Fruit fly (Drosophila melanogaster) whole organism, embryonic: Measurements from ENCODE around the gene CG17778.
A peak's percentile ranks its signal among the peaks of the same experiment; 100 is the strongest.

Experiments
- Awh ChIP-seq: fragments of 200-800 bp; sonication (Bioruptor generic); IDR thresholded peaks from 2 replicates; pipeline ENCODE4, ENCODE4 v1.3.6; 2022; ENCODE audit warnings: missing biosample characterization, missing genetic modification characterization
- Bgb ChIP-seq: fragments of 200-800 bp; sonication (Bioruptor generic); IDR thresholded peaks from 2 replicates; pipeline ENCODE4 v1.3.6; 2022; ENCODE audit warnings: missing biosample characterization, missing genetic modification characterization; ENCODE audit not compliant: partially characterized antibody
- CG10274 ChIP-seq: fragments of 200-800 bp; sonication (Bioruptor generic); optimal IDR thresholded peaks from 3 replicates; lab custom pipeline; 2017; ENCODE audit warnings: missing biosample characterization, mild to moderate bottlenecking, missing genetic modification characterization
- CG11247 ChIP-seq: fragments of 200-800 bp; sonication (Bioruptor generic); IDR thresholded peaks from 2 replicates; pipeline ENCODE4 v1.3.6; 2022; ENCODE audit warnings: missing biosample characterization, missing genetic modification characterization
- CG11504 ChIP-seq: fragments of 200-800 bp; sonication (Bioruptor generic); optimal IDR thresholded peaks from 3 replicates; lab custom pipeline; 2019; ENCODE audit warnings: missing biosample characterization, mild to moderate bottlenecking, missing genetic modification characterization, moderate library complexity
- CG12104 ChIP-seq: fragments of 200-800 bp; sonication (Bioruptor generic); optimal IDR thresholded peaks from 3 replicates; lab custom pipeline; 2016; ENCODE audit warnings: missing biosample characterization, missing genetic modification characterization
- CG13624 ChIP-seq: fragments of 200-800 bp; sonication (Bioruptor generic); optimal IDR thresholded peaks from 2 replicates; lab custom pipeline; 2016; ENCODE audit warnings: missing biosample characterization, missing genetic modification characterization
- CG14050 ChIP-seq: fragments of 200-800 bp; sonication (Bioruptor generic); IDR thresholded peaks from 3 replicates; pipeline ENCODE4 v1.3.6; 2022; ENCODE audit warnings: missing biosample characterization, missing genetic modification characterization
- CG15269 ChIP-seq: fragments of 200-800 bp; sonication (Bioruptor generic); optimal IDR thresholded peaks from 2 replicates; lab custom pipeline; 2018; ENCODE audit warnings: missing biosample characterization, mild to moderate bottlenecking, missing genetic modification characterization, moderate library complexity
- CG17186 ChIP-seq: fragments of 200-800 bp; sonication (Bioruptor generic); optimal IDR thresholded peaks from 3 replicates; lab custom pipeline; 2017; ENCODE audit warnings: missing biosample characterization, missing genetic modification reagents, missing genetic modification characterization
- CG1832 ChIP-seq: fragments of 200-800 bp; sonication (Bioruptor generic); optimal IDR thresholded peaks from 2 replicates; lab custom pipeline; 2017; ENCODE audit warnings: missing biosample characterization, mild to moderate bottlenecking, missing genetic modification characterization, inconsistent platforms
- CG30431 ChIP-seq: fragments of 200-800 bp; sonication (Bioruptor generic); optimal IDR thresholded peaks from 2 replicates; lab custom pipeline; 2017; ENCODE audit warnings: missing biosample characterization, missing genetic modification characterization
- CG34376 ChIP-seq: fragments of 200-800 bp; sonication (Bioruptor generic); optimal IDR thresholded peaks from 2 replicates; lab custom pipeline; 2018; ENCODE audit warnings: missing biosample characterization, mild to moderate bottlenecking, missing genetic modification characterization
- CG3838 ChIP-seq: fragments of 200-800 bp; sonication (Bioruptor generic); optimal IDR thresholded peaks from 3 replicates; lab custom pipeline; 2016; ENCODE audit warnings: missing biosample characterization, missing genetic modification characterization
- CG42726 ChIP-seq: fragments of 200-800 bp; sonication (Bioruptor generic); IDR thresholded peaks from 2 replicates; pipeline ENCODE4 v1.3.6; 2022; ENCODE audit warnings: missing biosample characterization, missing genetic modification characterization; ENCODE audit not compliant: partially characterized antibody
- CG4282 ChIP-seq: fragments of 200-800 bp; sonication (Bioruptor generic); optimal IDR thresholded peaks from 2 replicates; lab custom pipeline; 2016; ENCODE audit warnings: missing biosample characterization, missing genetic modification characterization
- CG6765 ChIP-seq: fragments of 200-800 bp; sonication (Bioruptor generic); optimal IDR thresholded peaks from 3 replicates; lab custom pipeline; 2017; ENCODE audit warnings: missing biosample characterization, mild to moderate bottlenecking, missing genetic modification characterization
- CG7372 ChIP-seq: fragments of 200-800 bp; sonication (Bioruptor generic); IDR thresholded peaks from 2 replicates; pipeline ENCODE4 v1.3.6; 2022; ENCODE audit warnings: missing biosample characterization, missing genetic modification characterization
- CG7987 ChIP-seq: fragments of 200-800 bp; sonication (Bioruptor generic); optimal IDR thresholded peaks from 2 replicates; lab custom pipeline; 2018; ENCODE audit warnings: missing biosample characterization, mild to moderate bottlenecking, missing genetic modification characterization, moderate library complexity
- Camta ChIP-seq: fragments of 200-800 bp; sonication (Bioruptor generic); optimal IDR thresholded peaks from 2 replicates; lab custom pipeline; 2016; ENCODE audit warnings: missing biosample characterization, missing genetic modification characterization
- Dad ChIP-seq: fragments of 200-800 bp; sonication (Bioruptor generic); optimal IDR thresholded peaks from 3 replicates; lab custom pipeline; 2016; ENCODE audit warnings: missing biosample characterization, missing genetic modification characterization
- Dp ChIP-seq: fragments of 200-800 bp; sonication (Bioruptor generic); optimal IDR thresholded peaks from 2 replicates; lab custom pipeline; 2018; ENCODE audit warnings: missing biosample characterization, mild to moderate bottlenecking, missing genetic modification characterization, moderate library complexity
- E2f2 ChIP-seq: fragments of 200-800 bp; sonication (Bioruptor generic); IDR thresholded peaks from 2 replicates; pipeline ENCODE4 v1.3.6; 2022; ENCODE audit warnings: missing biosample characterization, missing genetic modification characterization
- Fer2 ChIP-seq: fragments of 200-800 bp; sonication (Bioruptor generic); optimal IDR thresholded peaks from 2 replicates; lab custom pipeline; 2018; ENCODE audit warnings: missing biosample characterization, mild to moderate bottlenecking, missing genetic modification characterization, moderate library complexity
- H2.0 ChIP-seq: fragments of 200-800 bp; sonication (Bioruptor generic); IDR thresholded peaks from 2 replicates; pipeline ENCODE4 v1.3.6; 2022; ENCODE audit warnings: missing biosample characterization, missing genetic modification characterization
- HLH54F ChIP-seq: fragments of 200-800 bp; sonication (Bioruptor generic); optimal IDR thresholded peaks from 3 replicates; lab custom pipeline; 2016; ENCODE audit warnings: missing biosample characterization, missing genetic modification characterization
- Hey ChIP-seq: fragments of 200-800 bp; sonication (Bioruptor generic); optimal IDR thresholded peaks from 3 replicates; lab custom pipeline; 2018; ENCODE audit warnings: missing biosample characterization, mild to moderate bottlenecking, missing genetic modification characterization
- Hsf ChIP-seq: fragments of 200-800 bp; sonication (Bioruptor generic); optimal IDR thresholded peaks from 3 replicates; lab custom pipeline; 2016; ENCODE audit warnings: missing biosample characterization, missing genetic modification characterization
- Mes4 ChIP-seq: fragments of 200-800 bp; sonication (Bioruptor generic); optimal IDR thresholded peaks from 2 replicates; lab custom pipeline; 2016; ENCODE audit warnings: missing biosample characterization, missing genetic modification characterization
- Nf-YA ChIP-seq: fragments of 200-800 bp; sonication (Bioruptor generic); IDR thresholded peaks from 2 replicates; pipeline ENCODE4 v1.3.6; 2022; ENCODE audit warnings: missing biosample characterization, missing genetic modification characterization
- chm ChIP-seq: fragments of 200-800 bp; sonication (Bioruptor generic); IDR thresholded peaks from 2 replicates; pipeline ENCODE4 v1.3.6; 2022; ENCODE audit warnings: missing biosample characterization, missing genetic modification characterization
- chn ChIP-seq: fragments of 200-800 bp; sonication (Bioruptor generic); optimal IDR thresholded peaks from 2 replicates; lab custom pipeline; 2016; ENCODE audit warnings: missing biosample characterization, missing genetic modification characterization
- da ChIP-seq: fragments of 200-800 bp; sonication (Bioruptor generic); optimal IDR thresholded peaks from 2 replicates; lab custom pipeline; 2016; ENCODE audit warnings: missing biosample characterization, missing genetic modification characterization
- ham ChIP-seq: fragments of 200-800 bp; sonication (Bioruptor generic); IDR thresholded peaks from 2 replicates; pipeline ENCODE4 v1.3.6; 2022; ENCODE audit warnings: missing biosample characterization, missing genetic modification characterization
- her ChIP-seq: fragments of 200-800 bp; sonication (Bioruptor generic); optimal IDR thresholded peaks from 2 replicates; lab custom pipeline; 2016; ENCODE audit warnings: missing biosample characterization, missing genetic modification characterization
- jumu ChIP-seq: fragments of 200-800 bp; sonication (Bioruptor generic); optimal IDR thresholded peaks from 3 replicates; lab custom pipeline; 2016; ENCODE audit warnings: missing biosample characterization, missing genetic modification characterization
- kay ChIP-seq: fragments of 200-800 bp; sonication (Bioruptor generic); optimal IDR thresholded peaks from 2 replicates; lab custom pipeline; 2016; ENCODE audit warnings: missing biosample characterization, missing genetic modification characterization
- nerfin-2 ChIP-seq: fragments of 200-800 bp; sonication (Bioruptor generic); IDR thresholded peaks from 2 replicates; pipeline ENCODE4 v1.3.6; 2022; ENCODE audit warnings: missing biosample characterization, missing genetic modification characterization; ENCODE audit not compliant: partially characterized antibody
- pros ChIP-seq: fragments of 200-800 bp; sonication (Bioruptor generic); optimal IDR thresholded peaks from 3 replicates; lab custom pipeline; 2019; ENCODE audit warnings: missing biosample characterization, mild to moderate bottlenecking, missing genetic modification characterization, moderate library complexity
- pum ChIP-seq: fragments of 200-800 bp; sonication (Bioruptor generic); optimal IDR thresholded peaks from 2 replicates; lab custom pipeline; 2016; ENCODE audit warnings: missing biosample characterization, missing genetic modification characterization
- pzg ChIP-seq: fragments of 200-800 bp; sonication (Bioruptor generic); optimal IDR thresholded peaks from 3 replicates; lab custom pipeline; 2018; ENCODE audit warnings: missing biosample characterization, mild to moderate bottlenecking, missing genetic modification characterization, moderate library complexity
- slbo ChIP-seq: fragments of 200-800 bp; sonication (Bioruptor generic); IDR thresholded peaks from 2 replicates; pipeline ENCODE4 v1.3.6; 2022; ENCODE audit warnings: missing biosample characterization, missing genetic modification characterization
- sna ChIP-seq: fragments of 200-800 bp; sonication (Bioruptor generic); IDR thresholded peaks from 2 replicates; pipeline ENCODE4 v1.3.6; 2022; ENCODE audit warnings: missing biosample characterization, missing genetic modification characterization; ENCODE audit not compliant: partially characterized antibody
- so ChIP-seq: fragments of 200-800 bp; sonication (Bioruptor generic); IDR thresholded peaks from 3 replicates; pipeline ENCODE4 v1.3.6; 2022; ENCODE audit warnings: missing biosample characterization, missing genetic modification characterization
- tap ChIP-seq: fragments of 200-800 bp; optimal IDR thresholded peaks from 3 replicates; lab custom pipeline; 2019; ENCODE audit warnings: missing biosample characterization, mild to moderate bottlenecking, missing genetic modification characterization, moderate library complexity
- tup ChIP-seq: fragments of 200-800 bp; sonication (Bioruptor generic); optimal IDR thresholded peaks from 2 replicates; lab custom pipeline; 2016; ENCODE audit warnings: missing biosample characterization, mild to moderate bottlenecking, missing genetic modification characterization, moderate library complexity
- usp ChIP-seq: fragments of >200 bp; optimal IDR thresholded peaks from 2 replicates; lab custom pipeline; 2017; ENCODE audit warnings: missing biosample characterization, missing genetic modification characterization
- vvl ChIP-seq: fragments of 200-800 bp; sonication (Bioruptor generic); IDR thresholded peaks from 2 replicates; pipeline ENCODE4 v1.3.6; 2022; ENCODE audit warnings: missing biosample characterization, missing genetic modification characterization
- wdn ChIP-seq: fragments of 200-800 bp; sonication (Bioruptor generic); IDR thresholded peaks from 2 replicates; pipeline ENCODE4 v1.3.6; 2022; ENCODE audit warnings: missing biosample characterization, missing genetic modification characterization
- wor ChIP-seq: fragments of 200-800 bp; sonication (Bioruptor generic); IDR thresholded peaks from 2 replicates; pipeline ENCODE4 v1.3.6; 2022; ENCODE audit warnings: missing biosample characterization, missing genetic modification characterization

Gene CG17778

dm6 chrX:493445-494190 lies 796 bp upstream of the CG17778 start, which contains the start of gene CG17896 (continued):
- TF ChIP-seq ham (GFP tag; lab: Robert Waterston, UW) (peak; percentile 97), usp (GFP tag; lab: Kevin White, UChicago) (no peak), CG42726 (GFP tag; lab: Robert Waterston, UW) (no peak), E2f2 (GFP tag; lab: Robert Waterston, UW) (peak; percentile 80), pum (GFP tag; lab: Kevin White, UChicago) (peak; percentile 98), CG3838 (GFP tag; lab: Kevin White, UChicago) (peak; percentile 95), Dad (GFP tag; lab: Kevin White, UChicago) (peak; percentile 98), CG7372 (peak; percentile 98), wor (peak; percentile 90), nerfin-2 (no peak), Mes4 (GFP tag; lab: Kevin White, UChicago) (peak; percentile 93), chm (GFP tag; lab: Robert Waterston, UW) (peak; percentile 96), CG13624 (peak; percentile 99), Nf-YA (peak; percentile 91), Camta (GFP tag; lab: Kevin White, UChicago) (peak; percentile 97), CG11504 (peak; percentile 96), CG6765 (peak; percentile 95), Dp (GFP tag; lab: Kevin White, UChicago) (peak; percentile 15), Bgb (GFP tag; lab: Robert Waterston, UW) (no peak; the same call in 1 of the 2 replicates), pzg (GFP tag; lab: Kevin White, UChicago) (peak; percentile 43), CG11247 (GFP tag; lab: Robert Waterston, UW) (peak; percentile 98), Fer2 (tag; lab: Kevin White, UChicago) (peak; percentile 92), Awh (GFP tag; lab: Robert Waterston, UW) (peak; percentile 96), CG1832 (GFP tag; lab: Kevin White, UChicago) (no peak), Hey (tag; lab: Kevin White, UChicago) (peak; percentile 91), wdn (GFP tag; lab: Robert Waterston, UW) (peak; percentile 99), vvl (GFP tag; lab: Robert Waterston, UW) (peak; percentile 98), Hsf (GFP tag; lab: Kevin White, UChicago) (peak; percentile 99), HLH54F (peak; percentile 99), H2.0 (peak; percentile 97), jumu (GFP tag; lab: Kevin White, UChicago) (peak; percentile 98), sna (GFP tag; lab: Robert Waterston, UW) (no peak), her (GFP tag; lab: Kevin White, UChicago) (peak; percentile 98), CG30431 (GFP tag; lab: Kevin White, UChicago) (peak; percentile 95), CG10274 (GFP tag; lab: Kevin White, UChicago) (peak; percentile 94), chn (GFP tag; lab: Kevin White, UChicago) (peak; percentile 97), CG34376 (GFP tag; lab: Kevin White, UChicago) (peak; percentile 91), tup (GFP tag; lab: Kevin White, UChicago) (peak; percentile 96), CG14050 (peak; percentile 95), slbo (peak; percentile 100), pros (peak; percentile 9), so (GFP tag; lab: Robert Waterston, UW) (peak; percentile 97), CG15269 (tag; lab: Kevin White, UChicago) (peak; percentile 98), CG4282 (peak; percentile 96), da (GFP tag; lab: Kevin White, UChicago) (peak; percentile 97), CG7987 (peak; percentile 95), CG12104 (GFP tag; lab: Kevin White, UChicago) (peak; percentile 97), CG17186 (peak; percentile 75), kay (GFP tag; lab: Kevin White, UChicago) (peak; percentile 94), tap (tag; lab: Kevin White, UChicago) (peak; percentile 91)
